Fruit fly (Drosophila melanogaster): Measurements from ENCODE around the gene CG31668.
A peak's percentile ranks its signal among the peaks of the same experiment; 100 is the strongest.

CG31668 gene

DNA sequence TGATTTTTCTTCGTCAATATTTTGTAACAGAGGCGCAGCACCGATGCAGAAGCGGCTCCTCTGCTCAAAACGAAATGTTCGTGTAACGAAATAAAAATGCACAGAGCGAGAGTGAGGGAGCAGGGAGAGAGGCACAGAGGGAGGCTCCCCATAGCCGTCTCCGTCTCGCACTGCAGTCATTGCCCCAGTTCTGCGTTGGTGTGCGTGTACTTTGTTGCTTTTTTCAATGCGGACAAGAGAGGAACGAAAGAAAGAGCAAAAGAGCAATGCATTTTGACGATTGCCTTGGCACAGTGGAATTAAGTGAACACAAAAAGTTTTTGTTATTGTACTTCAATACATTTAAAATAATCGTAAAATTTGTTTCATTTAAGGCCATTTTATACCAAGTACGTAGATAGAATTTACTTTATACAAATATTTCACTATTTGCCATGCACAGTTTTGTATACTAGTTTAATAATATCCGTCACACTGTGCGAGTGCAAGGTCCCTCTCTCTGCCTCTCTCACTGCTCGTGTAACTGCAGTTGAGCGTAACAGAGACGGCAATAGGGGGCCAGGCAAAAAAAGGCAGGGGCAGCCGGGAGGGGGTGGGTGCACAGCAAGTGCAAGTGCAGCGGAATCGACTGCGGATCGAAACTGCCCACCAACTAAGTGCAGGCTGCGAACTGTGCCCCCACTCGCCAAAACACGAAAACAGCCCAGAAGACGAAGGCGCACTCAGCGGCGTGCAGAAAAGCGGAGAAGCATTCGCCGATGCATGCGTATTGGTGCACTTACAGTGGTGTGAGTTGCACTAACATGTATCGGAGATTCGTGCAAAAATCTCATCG, 3.7 kb downstream of the CG31668 start (continued):
- TF ChIP-seq dmrt99B (tag; optimal IDR thresholded peaks at IDR 0.05) (peak; percentile 99), CoRest (tag; optimal IDR thresholded peaks at IDR 0.05) (peak; percentile 98), h (optimal IDR thresholded peaks at IDR 0.05) (no peak), CG17385 (GFP tag; optimal IDR thresholded peaks at IDR 0.05) (peak; percentile 97), CG32767 (GFP tag; IDR thresholded peaks at IDR 0.05) (peak; percentile 99), CG7963 (GFP tag; IDR thresholded peaks at IDR 0.05; ENCODE audit: partially characterized antibody) (peak; percentile 65), Scr (GFP tag; IDR thresholded peaks at IDR 0.05; ENCODE audit: partially characterized antibody) (peak; percentile 55; the same call in 1 of the 2 replicates), CG9932 (GFP tag; IDR thresholded peaks at IDR 0.05) (no peak), CG7271 (tag; optimal IDR thresholded peaks at IDR 0.05) (peak; percentile 99), CG11696 (GFP tag; IDR thresholded peaks at IDR 0.05) (peak; percentile 95), CG1602 (GFP tag; optimal IDR thresholded peaks at IDR 0.05) (peak; percentile 99), Dfd (GFP tag; optimal IDR thresholded peaks at IDR 0.05) (no peak), CG4707 (GFP tag; optimal IDR thresholded peaks at IDR 0.05) (peak; percentile 98), crc (GFP tag; optimal IDR thresholded peaks at IDR 0.05) (peak; percentile 96), CG11085 (GFP tag; IDR thresholded peaks at IDR 0.05) (peak; percentile 89), psq (GFP tag; optimal IDR thresholded peaks at IDR 0.05) (peak; percentile 95), CG1792 (GFP tag; optimal IDR thresholded peaks at IDR 0.05) (peak; percentile 96), wek (GFP tag; optimal IDR thresholded peaks at IDR 0.05) (peak; percentile 94), Sox102F (GFP tag; optimal IDR thresholded peaks at IDR 0.05) (peak; percentile 100), Usf (GFP tag; optimal IDR thresholded peaks at IDR 0.05) (peak; percentile 93), CG10543 (GFP tag; optimal IDR thresholded peaks at IDR 0.05) (peak; percentile 39), Oli (tag; optimal IDR thresholded peaks at IDR 0.05) (peak; percentile 99), caup (GFP tag; optimal IDR thresholded peaks at IDR 0.05; ENCODE audit: severe bottlenecking) (peak; percentile 87), CG12391 (tag; optimal IDR thresholded peaks at IDR 0.05) (peak; percentile 100), CG42726 (GFP tag; IDR thresholded peaks at IDR 0.05; ENCODE audit: partially characterized antibody) (no peak), CG4360 (GFP tag; IDR thresholded peaks at IDR 0.05) (peak; percentile 93), Antp (GFP tag; optimal IDR thresholded peaks at IDR 0.05) (peak; percentile 97), Hr39 (optimal IDR thresholded peaks at IDR 0.05) (no peak), Dll (GFP tag; IDR thresholded peaks at IDR 0.05; ENCODE audit: partially characterized antibody) (peak; percentile 68; the same call in 3 of the 4 replicates), dmrt11E (tag; optimal IDR thresholded peaks at IDR 0.05) (peak; percentile 100), CG31441 (GFP tag; IDR thresholded peaks at IDR 0.05) (peak; percentile 99), toy (GFP tag; IDR thresholded peaks at IDR 0.05) (peak; percentile 92), ken (GFP tag; IDR thresholded peaks at IDR 0.05) (peak; percentile 99), CG5953 (GFP tag; IDR thresholded peaks at IDR 0.05) (peak; percentile 99), disco-r (GFP tag; optimal IDR thresholded peaks at IDR 0.05) (peak; percentile 96), tll (GFP tag; optimal IDR thresholded peaks at IDR 0.05) (peak in 1 of 2 experiments; percentile 90), CG7745 (tag; optimal IDR thresholded peaks at IDR 0.05) (peak; percentile 98), Hmx (GFP tag; optimal IDR thresholded peaks at IDR 0.05) (peak; percentile 73), CG12299 (tag; optimal IDR thresholded peaks at IDR 0.05) (peak; percentile 97), klu (GFP tag; IDR thresholded peaks at IDR 0.05) (peak; percentile 89), CG32532 (GFP tag; IDR thresholded peaks at IDR 0.05) (peak; percentile 85), CG16863 (GFP tag; optimal IDR thresholded peaks at IDR 0.05) (peak; percentile 99), lov (optimal IDR thresholded peaks at IDR 0.05) (no peak), lov (GFP tag; IDR thresholded peaks at IDR 0.05) (peak; percentile 100), CG6854 (GFP tag; optimal IDR thresholded peaks at IDR 0.05) (peak; percentile 87), CG4854 (GFP tag; optimal IDR thresholded peaks at IDR 0.05) (peak; percentile 96), nmo (GFP tag; optimal IDR thresholded peaks at IDR 0.05) (peak; percentile 100), CG3281 (GFP tag; optimal IDR thresholded peaks at IDR 0.05) (peak; percentile 80), Nf-YC (tag; optimal IDR thresholded peaks at IDR 0.05) (peak; percentile 74)
